Worm (Caenorhabditis elegans) whole organism, L4 larva: ENCODE measurements around the gene ocam-1.

Source experiments
- F49E8.2 ChIP-seq: sonication (generic microtip); optimal IDR thresholded peaks from 2 replicates; lab custom pipeline; 2016; ENCODE audit warnings: missing compliant biosample characterization, mild to moderate bottlenecking, missing genetic modification characterization, borderline replicate concordance
- R02D3.7 ChIP-seq: fragments of 150-350 bp; sonication (generic microtip); optimal IDR thresholded peaks from 3 replicates; lab custom pipeline; 2014; ENCODE audit warnings: missing biosample characterization, missing genetic modification characterization
- T20F7.1 ChIP-seq: fragments of 200-800 bp; sonication (Bioruptor generic); optimal IDR thresholded peaks from 2 replicates; lab custom pipeline; 2018; ENCODE audit warnings: mild to moderate bottlenecking, missing genetic modification characterization, missing compliant biosample characterization
- Y48G9A.11 ChIP-seq: fragments of 200-800 bp; sonication (Bioruptor generic); IDR thresholded peaks from 2 replicates; pipeline ENCODE4 v1.3.6; 2022; ENCODE audit warnings: missing genetic modification reagents, missing genetic modification characterization, missing compliant biosample characterization
- Y5F2A.4 ChIP-seq: fragments of 200-800 bp; sonication (Bioruptor generic); optimal IDR thresholded peaks from 2 replicates; lab custom pipeline; 2018; ENCODE audit warnings: mild to moderate bottlenecking, missing genetic modification characterization, missing compliant biosample characterization
- Y75B8A.6 ChIP-seq: fragments of 200-800 bp; sonication (Bioruptor generic); IDR thresholded peaks from 2 replicates; pipeline ENCODE4 v1.3.6; 2022; ENCODE audit warnings: missing genetic modification reagents, missing genetic modification characterization, missing compliant biosample characterization
- ZK337.2 ChIP-seq: fragments of 200-800 bp; sonication (Bioruptor generic); IDR thresholded peaks from 2 replicates; pipeline ENCODE4 v1.3.6; 2022; ENCODE audit warnings: missing genetic modification reagents, missing genetic modification characterization, missing compliant biosample characterization
- aha-1 ChIP-seq: fragments of 150-350 bp; peaks from one replicate; lab custom pipeline; 2014; ENCODE audit warnings: missing biosample characterization, missing genetic modification characterization
- aly-2 ChIP-seq: sonication (generic microtip); optimal IDR thresholded peaks from 2 replicates; lab custom pipeline; 2018; ENCODE audit warnings: missing biosample characterization, missing genetic modification characterization
- ceh-32 ChIP-seq: sonication (generic microtip); optimal IDR thresholded peaks from 2 replicates; lab custom pipeline; 2016; ENCODE audit warnings: mild to moderate bottlenecking, missing genetic modification characterization, missing compliant biosample characterization; ENCODE audit not compliant: poor library complexity
- ctbp-1 ChIP-seq: fragments of 200-800 bp; sonication (Bioruptor generic); IDR thresholded peaks from 2 replicates; pipeline ENCODE4 v1.3.6; 2022; ENCODE audit warnings: missing genetic modification reagents, missing genetic modification characterization, missing compliant biosample characterization
- daf-16 ChIP-seq, 3 experiments: sonication (generic microtip); optimal IDR thresholded peaks; 2 replicates each; lab custom pipeline; 2016 to 2017; ENCODE audit warnings: missing genetic modification characterization in 3 of 3, missing genetic modification reagents in 3 of 3, mild to moderate bottlenecking in 2 of 3, missing compliant biosample characterization in 2 of 3, missing biosample characterization in 1 of 3, moderate library complexity in 1 of 3
- daf-8 ChIP-seq: fragments of 200-800 bp; sonication (Bioruptor generic); IDR thresholded peaks from 2 replicates; pipeline ENCODE4 v1.3.6; 2022; ENCODE audit warnings: missing genetic modification characterization, missing compliant biosample characterization
- dmd-6 ChIP-seq: fragments of 200-800 bp; sonication (Bioruptor generic); IDR thresholded peaks from 2 replicates; pipeline ENCODE4 v1.3.6; 2022; ENCODE audit warnings: missing genetic modification reagents, missing genetic modification characterization, missing compliant biosample characterization
- egl-43 ChIP-seq: fragments of 200-800 bp; sonication (Bioruptor generic); IDR thresholded peaks from 2 replicates; pipeline ENCODE4 v1.3.6; 2022; ENCODE audit warnings: missing genetic modification reagents, missing genetic modification characterization, missing compliant biosample characterization
- hif-1 ChIP-seq, 2 experiments: sonication (generic microtip); optimal IDR thresholded peaks; 2 replicates each; lab custom pipeline; 2016 to 2017; ENCODE audit warnings: missing compliant biosample characterization in 2 of 2, missing genetic modification characterization in 2 of 2, missing genetic modification reagents in 2 of 2, missing genotype in 2 of 2, mild to moderate bottlenecking in 1 of 2
- hlh-11 ChIP-seq: fragments of 200-800 bp; sonication (Bioruptor generic); optimal IDR thresholded peaks from 2 replicates; lab custom pipeline; 2018; ENCODE audit warnings: mild to moderate bottlenecking, missing genetic modification characterization, missing compliant biosample characterization
- hlh-30 ChIP-seq: sonication (generic microtip); optimal IDR thresholded peaks from 2 replicates; lab custom pipeline; 2017; ENCODE audit warnings: antibody characterized with exemption, mild to moderate bottlenecking, missing genetic modification characterization, missing compliant biosample characterization; ENCODE audit not compliant: insufficient read depth
- hmg-1.1 ChIP-seq: fragments of 200-800 bp; sonication (Bioruptor generic); IDR thresholded peaks from 2 replicates; pipeline ENCODE4 v1.3.6; 2022; ENCODE audit warnings: missing genetic modification reagents, missing genetic modification characterization, missing compliant biosample characterization
- lin-15B ChIP-seq: fragments of 150-350 bp; sonication (generic microtip); optimal IDR thresholded peaks from 3 replicates; lab custom pipeline; 2014; ENCODE audit warnings: missing biosample characterization, missing genetic modification characterization
- lin-39 ChIP-seq: fragments of 150-350 bp; optimal IDR thresholded peaks from 2 replicates; lab custom pipeline; 2014; ENCODE audit warnings: missing biosample characterization, missing genetic modification reagents, missing genetic modification characterization
- madf-5 ChIP-seq, 2 experiments: fragments of 200-800 bp; sonication (Bioruptor generic); IDR thresholded peaks; 2 replicates each; pipeline ENCODE4 v1.3.6; 2022; ENCODE audit warnings: missing compliant biosample characterization in 2 of 2, missing genetic modification characterization in 2 of 2
- mep-1 ChIP-seq: fragments of 150-350 bp; sonication (generic microtip); optimal IDR thresholded peaks from 3 replicates; lab custom pipeline; 2014; ENCODE audit warnings: missing biosample characterization, missing genetic modification characterization
- mes-2 ChIP-seq: sonication (generic microtip); optimal IDR thresholded peaks from 2 replicates; lab custom pipeline; 2016; ENCODE audit warnings: missing genotype, mild to moderate bottlenecking, missing genetic modification characterization, missing compliant biosample characterization; ENCODE audit not compliant: poor library complexity, severe bottlenecking
- nhr-10 ChIP-seq: fragments of 150-350 bp; optimal IDR thresholded peaks from 2 replicates; lab custom pipeline; 2014; ENCODE audit warnings: missing biosample characterization, missing genetic modification characterization
- nhr-237 ChIP-seq: sonication (generic microtip); optimal IDR thresholded peaks from 2 replicates; lab custom pipeline; 2017; ENCODE audit warnings: missing biosample characterization, missing genetic modification characterization
- nhr-42 ChIP-seq: fragments of 200-800 bp; sonication (Bioruptor generic); IDR thresholded peaks from 2 replicates; pipeline ENCODE4 v1.3.6; 2022; ENCODE audit warnings: missing genetic modification characterization, missing compliant biosample characterization
- nhr-48 ChIP-seq: sonication (generic microtip); optimal IDR thresholded peaks from 2 replicates; lab custom pipeline; 2016; ENCODE audit warnings: mild to moderate bottlenecking, missing genetic modification characterization, missing compliant biosample characterization
- nhr-6 ChIP-seq: fragments of 150-350 bp; optimal IDR thresholded peaks from 2 replicates; lab custom pipeline; 2014; ENCODE audit warnings: missing biosample characterization, missing genetic modification characterization
- nhr-77 ChIP-seq: fragments of 150-350 bp; optimal IDR thresholded peaks from 2 replicates; lab custom pipeline; 2014; ENCODE audit warnings: missing biosample characterization, missing genetic modification characterization
- rbr-2 ChIP-seq: sonication (generic microtip); optimal IDR thresholded peaks from 2 replicates; lab custom pipeline; 2016; ENCODE audit warnings: missing genotype, missing genetic modification characterization, missing compliant biosample characterization
- set-16 ChIP-seq: fragments of 200-800 bp; sonication (Bioruptor generic); IDR thresholded peaks from 2 replicates; pipeline ENCODE4 v1.3.6; 2022; ENCODE audit warnings: missing genetic modification reagents, missing genetic modification characterization, missing compliant biosample characterization
- skn-1 ChIP-seq: fragments of 150-350 bp; optimal IDR thresholded peaks from 2 replicates; lab custom pipeline; 2014; ENCODE audit warnings: missing biosample characterization, missing genetic modification characterization
- snpc-1.2 ChIP-seq: fragments of 200-800 bp; sonication (Bioruptor generic); IDR thresholded peaks from 2 replicates; pipeline ENCODE4 v1.3.6; 2022; ENCODE audit warnings: missing genetic modification reagents, missing genetic modification characterization, missing compliant biosample characterization
- unc-62 ChIP-seq, 3 experiments: fragments of 150-350 bp in 1 of 3; sonication (generic microtip); optimal IDR thresholded peaks in 2 of 3; peaks in 1 of 3; 1 replicate in 1 of 3; 2 replicates in 2 of 3; lab custom pipeline; 2014 to 2017; ENCODE audit warnings: missing biosample characterization in 3 of 3, missing genetic modification characterization in 3 of 3, missing genetic modification reagents in 3 of 3, missing genotype in 1 of 3
- zip-11 ChIP-seq: fragments of 200-800 bp; sonication (Bioruptor generic); IDR thresholded peaks from 2 replicates; pipeline ENCODE4 v1.3.6; 2022; ENCODE audit warnings: missing genetic modification characterization, missing compliant biosample characterization

ocam-1 gene

ce11 chrV:14128858-14129257, 38.7 kb downstream of the ocam-1 start:
- TF ChIP-seq unc-62 (GFP tag; optimal IDR thresholded peaks at IDR 0.05 in 1 of 2; lab: Kevin White, UChicago) (peak in 1 of 2 experiments; percentile 45), unc-62 (tag; optimal IDR thresholded peaks at IDR 0.05; lab: Kevin White, UChicago) (no peak), nhr-48 (tag; lab: Kevin White, UChicago) (no peak), aha-1 (tag; lab: Kevin White, UChicago) (peak; percentile 97)

DNA sequence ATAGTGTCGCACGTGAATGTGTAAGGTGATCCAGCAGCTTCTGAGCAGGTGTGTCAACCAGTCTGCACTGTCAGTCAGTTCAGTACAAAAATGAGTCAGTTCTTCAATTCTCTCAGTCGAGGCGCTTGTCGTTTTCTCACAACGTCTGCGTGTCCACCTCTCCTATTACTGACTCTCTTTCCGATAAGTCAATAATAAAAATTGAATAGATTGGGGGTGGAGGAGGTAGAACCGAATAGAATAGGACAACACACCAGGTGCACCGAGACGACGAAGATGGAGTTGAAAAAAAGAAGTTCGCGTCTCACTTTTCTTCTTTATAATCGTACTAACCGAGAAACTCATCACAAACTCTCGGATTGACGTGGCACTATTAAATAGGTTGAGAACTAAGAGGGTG, 39.7 kb downstream of the ocam-1 start:
- TF ChIP-seq rbr-2: peak; percentile 6
- TF ChIP-seq daf-16 (GFP tag; optimal IDR thresholded peaks at IDR 0.05; lab: Kevin White, UChicago): no peak
- TF ChIP-seq daf-16 (tag; optimal IDR thresholded peaks at IDR 0.05; lab: Kevin White, UChicago): peak; percentile 27
- TF ChIP-seq hif-1 (tag; optimal IDR thresholded peaks at IDR 0.05; lab: Kevin White, UChicago): no peak
- peak; percentile 32 for TF ChIP-seq mep-1 (tag; lab: Kevin White, UChicago)
- TF ChIP-seq nhr-237: no peak
- TF ChIP-seq nhr-77 (tag; lab: Kevin White, UChicago): no peak
- no peak for TF ChIP-seq F49E8.2 (tag; lab: Kevin White, UChicago)
- TF ChIP-seq egl-43 (GFP tag; lab: Robert Waterston, UW): no peak
- TF ChIP-seq hlh-11 (tag; lab: Kevin White, UChicago): peak; percentile 19
- no peak; the same call in 1 of the 2 replicates for TF ChIP-seq dmd-6 (GFP tag; lab: Robert Waterston, UW)
- TF ChIP-seq Y48G9A.11 (GFP tag; lab: Robert Waterston, UW): no peak
- TF ChIP-seq Y75B8A.6 (GFP tag; lab: Robert Waterston, UW): no peak
- TF ChIP-seq Y5F2A.4 (GFP tag; lab: Kevin White, UChicago): no peak
- TF ChIP-seq hmg-1.1 (GFP tag; lab: Robert Waterston, UW): 0 out of 2 replicates have a peak, but pooled peaks have one; percentile 28
- no peak for TF ChIP-seq aly-2 (tag; lab: Kevin White, UChicago)
- no peak for TF ChIP-seq madf-5 (GFP tag; IDR thresholded peaks at IDR 0.05; lab: Robert Waterston, UW)
- TF ChIP-seq lin-39 (tag; lab: Kevin White, UChicago): no peak
- TF ChIP-seq nhr-42 (GFP tag; lab: Robert Waterston, UW): no peak
- no peak for TF ChIP-seq zip-11 (GFP tag; lab: Robert Waterston, UW)
- no peak for TF ChIP-seq R02D3.7 (tag; lab: Kevin White, UChicago)
- no peak for TF ChIP-seq snpc-1.2 (GFP tag; lab: Robert Waterston, UW)
- peak; percentile 53 for TF ChIP-seq nhr-6 (tag; lab: Kevin White, UChicago)
- TF ChIP-seq T20F7.1 (GFP tag; lab: Kevin White, UChicago): no peak
- TF ChIP-seq ceh-32 (tag; lab: Kevin White, UChicago): no peak
- TF ChIP-seq lin-15B (tag; lab: Kevin White, UChicago): no peak
- TF ChIP-seq hlh-30 (tag; lab: Kevin White, UChicago): no peak
- TF ChIP-seq, all 104 proteins: peak for 6

DNA sequence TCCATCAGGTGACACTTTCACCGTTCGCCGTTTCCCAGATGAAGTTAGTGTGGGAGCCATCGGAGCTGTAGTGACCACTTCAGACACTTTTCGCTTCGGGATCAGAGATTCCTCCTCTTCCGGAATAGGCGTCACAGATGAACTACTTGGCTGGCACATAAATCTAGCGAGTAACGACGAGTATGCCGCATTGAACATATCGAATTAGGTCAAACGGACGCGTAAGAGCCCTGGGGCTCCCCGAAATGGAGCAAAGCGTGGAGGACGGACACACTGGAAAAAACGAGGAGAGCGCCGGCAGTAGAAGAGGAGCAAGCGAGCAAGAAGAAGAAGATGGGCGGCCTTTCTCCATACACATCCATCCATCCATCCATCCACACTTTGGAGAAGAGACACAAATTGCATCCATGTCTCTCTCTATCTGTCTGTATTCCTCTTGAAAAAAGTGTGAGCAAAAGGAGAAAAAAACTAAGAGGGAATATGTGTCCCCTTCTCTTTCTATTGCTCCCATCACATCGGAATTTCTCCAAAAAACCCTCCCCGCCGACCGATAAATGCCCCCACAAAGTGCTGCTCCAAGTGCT, 41.1 kb downstream of the ocam-1 start:
- TF ChIP-seq ctbp-1: 0 out of 2 replicates have a peak, but pooled peaks have one; percentile 47
- 0 out of 2 replicates have a peak, but pooled peaks have one; percentile 17 for TF ChIP-seq hmg-1.1 (GFP tag; lab: Robert Waterston, UW)
- TF ChIP-seq nhr-10: no peak
- TF ChIP-seq set-16: peak; percentile 16; the same call in 1 of the 2 replicates
- TF ChIP-seq aha-1 (tag; lab: Kevin White, UChicago): peak; percentile 57
- peak; percentile 23 for TF ChIP-seq mes-2 (tag; lab: Kevin White, UChicago)
- no peak for TF ChIP-seq skn-1 (tag; lab: Kevin White, UChicago)
- peak in 1 of 2 experiments; percentile 11 for TF ChIP-seq unc-62 (GFP tag; optimal IDR thresholded peaks at IDR 0.05 in 1 of 2; lab: Kevin White, UChicago)
- no peak for TF ChIP-seq unc-62 (tag; optimal IDR thresholded peaks at IDR 0.05; lab: Kevin White, UChicago)
- no peak for TF ChIP-seq snpc-1.2 (GFP tag; lab: Robert Waterston, UW)
- TF ChIP-seq ZK337.2: no peak
- TF ChIP-seq daf-8 (GFP tag; lab: Robert Waterston, UW): no peak
